Fruit fly (Drosophila melanogaster) whole organism, embryonic: ENCODE data around the gene CG11828.

ENCODE experiments used
- CG10366 ChIP-seq: fragments of 200-800 bp; sonication (Bioruptor generic); IDR thresholded peaks from 2 replicates; pipeline ENCODE4 v1.3.6; 2022; ENCODE audit warnings: missing biosample characterization, missing genetic modification characterization
- CG11093 ChIP-seq: fragments of 200-800 bp; sonication (Bioruptor generic); IDR thresholded peaks from 3 replicates; pipeline ENCODE4 v1.3.6; 2022; ENCODE audit warnings: missing biosample characterization, missing genetic modification characterization
- CG31441 ChIP-seq: fragments of 200-800 bp; sonication (Bioruptor generic); IDR thresholded peaks from 2 replicates; pipeline ENCODE4 v1.3.6; 2022; ENCODE audit warnings: missing biosample characterization, missing genetic modification characterization
- CG6854 ChIP-seq: fragments of 200-800 bp; sonication (Bioruptor generic); optimal IDR thresholded peaks from 3 replicates; lab custom pipeline; 2017; ENCODE audit warnings: missing biosample characterization, mild to moderate bottlenecking, missing genetic modification characterization
- Lpt ChIP-seq: fragments of >200 bp; optimal IDR thresholded peaks from 2 replicates; lab custom pipeline; 2018; ENCODE audit warnings: missing biosample characterization, missing genetic modification characterization
- bbx ChIP-seq: fragments of 200-800 bp; sonication (Bioruptor generic); IDR thresholded peaks from 2 replicates; pipeline ENCODE4 v1.3.6; 2022; ENCODE audit warnings: missing biosample characterization, missing genetic modification characterization; ENCODE audit not compliant: partially characterized antibody
- ind ChIP-seq: fragments of 200-800 bp; sonication (Bioruptor generic); optimal IDR thresholded peaks from 3 replicates; lab custom pipeline; 2016; ENCODE audit warnings: missing biosample characterization, missing genetic modification characterization
- knrl ChIP-seq: fragments of 200-800 bp; sonication (Bioruptor generic); IDR thresholded peaks from 3 replicates; pipeline ENCODE4 v1.3.6; 2022; ENCODE audit warnings: missing biosample characterization, missing genetic modification characterization; ENCODE audit not compliant: partially characterized antibody
- lmd ChIP-seq: fragments of 200-800 bp; sonication (Bioruptor generic); IDR thresholded peaks from 2 replicates; pipeline ENCODE4 v1.3.6; 2022; ENCODE audit warnings: missing biosample characterization, missing genetic modification characterization
- nerfin-1 ChIP-seq: fragments of 200-800 bp; sonication (Bioruptor generic); optimal IDR thresholded peaks from 3 replicates; lab custom pipeline; 2019; ENCODE audit warnings: missing biosample characterization, mild to moderate bottlenecking, missing genetic modification characterization, moderate library complexity
- unc-4 ChIP-seq: fragments of 200-800 bp; sonication (Bioruptor generic); IDR thresholded peaks from 2 replicates; pipeline ENCODE4 v1.3.6; 2022; ENCODE audit warnings: missing biosample characterization, missing genetic modification characterization; ENCODE audit not compliant: partially characterized antibody

- TF ChIP-seq ind (no peak), knrl (GFP tag; lab: Robert Waterston, UW) (no peak), CG11093 (no peak), CG10366 (GFP tag; lab: Robert Waterston, UW) (no peak), Lpt (GFP tag; lab: Kevin White, UChicago) (no peak), nerfin-1 (no peak), lmd (GFP tag; lab: Robert Waterston, UW) (no peak), CG6854 (GFP tag; lab: Kevin White, UChicago) (no peak), unc-4 (no peak), bbx (GFP tag; lab: Robert Waterston, UW) (no peak), CG31441 (GFP tag; lab: Robert Waterston, UW) (no peak)
Measured at dm6 chr3R:28886813-28887212, 36.0 kb upstream of the CG11828 start.
